Fruit fly (Drosophila melanogaster): Measurements from ENCODE around the gene CG13284.

DNA sequence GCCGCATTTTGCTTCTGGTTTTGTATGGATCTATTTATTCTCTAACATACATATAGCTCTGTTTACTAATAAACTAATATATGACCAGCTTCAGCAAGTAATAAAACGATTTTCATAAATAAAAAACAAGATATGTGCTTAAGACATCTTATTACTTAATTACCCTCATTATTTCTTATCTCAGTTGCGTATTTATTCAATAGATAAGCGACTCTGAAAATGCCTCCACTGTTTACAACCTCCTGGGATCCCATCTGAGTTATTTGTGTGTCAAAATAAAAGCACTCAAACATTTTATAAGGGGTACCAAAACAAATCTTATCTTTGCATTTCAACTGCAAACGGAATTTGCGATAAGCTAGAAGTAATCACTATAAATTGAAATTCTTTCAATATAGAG lies 28.8 kb downstream of the CG13284 start:
- no peak for TF ChIP-seq Hr96 (GFP tag; optimal IDR thresholded peaks at IDR 0.05)
- no peak for TF ChIP-seq CG1620 (GFP tag; optimal IDR thresholded peaks at IDR 0.05)
- TF ChIP-seq cnc (optimal IDR thresholded peaks at IDR 0.05) = no peak
- TF ChIP-seq CG7045 (GFP tag; optimal IDR thresholded peaks at IDR 0.05) = peak; percentile 76
- TF ChIP-seq bab1 (GFP tag; optimal IDR thresholded peaks at IDR 0.05) = peak; percentile 23

All from whole organism, adult.